Worm (Caenorhabditis elegans) whole organism, mixed stage, embryonic: ENCODE data around the gene hrg-3.

Experiments
- lin-13 ChIP-seq: fragments of 150-350 bp; optimal IDR thresholded peaks from 2 replicates; lab custom pipeline; 2014; ENCODE audit warnings: missing biosample characterization, missing genetic modification characterization
- nhr-76 ChIP-seq: sonication (generic microtip); optimal IDR thresholded peaks from 2 replicates; lab custom pipeline; 2017; ENCODE audit warnings: missing biosample characterization, missing genetic modification characterization
- unc-62 ChIP-seq: fragments of 150-350 bp; optimal IDR thresholded peaks from 2 replicates; lab custom pipeline; 2014; ENCODE audit warnings: missing biosample characterization, missing genetic modification reagents, missing genetic modification characterization

DNA sequence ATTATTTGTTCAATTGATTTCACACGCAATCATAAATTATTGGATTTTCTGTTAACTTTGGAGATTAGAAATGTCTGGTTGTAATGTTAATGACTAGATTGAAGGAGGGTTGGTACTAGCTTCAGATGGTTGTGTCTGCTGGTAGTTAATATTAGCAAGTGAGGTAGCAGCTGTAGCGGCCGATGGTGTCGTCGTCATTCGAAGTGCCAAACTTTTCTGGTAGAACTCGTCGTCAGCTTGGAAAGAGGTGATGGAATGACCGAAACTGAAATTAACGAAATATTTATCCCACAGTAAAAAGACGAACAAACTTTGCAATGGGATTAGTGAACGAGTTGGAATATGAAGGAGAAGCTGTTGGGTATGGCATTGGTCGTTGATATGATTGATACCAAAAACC lies 8.3 kb downstream of the hrg-3 start:
- TF ChIP-seq lin-13 (tag; lab: Kevin White, UChicago) (no peak), nhr-76 (tag; lab: Kevin White, UChicago) (no peak), unc-62 (GFP tag; lab: Kevin White, UChicago) (no peak)
